Worm (Caenorhabditis elegans): ENCODE data around the gene snpn-1.
A peak's percentile ranks its signal among the peaks of the same experiment; 100 is the strongest.

snpn-1 gene

DNA sequence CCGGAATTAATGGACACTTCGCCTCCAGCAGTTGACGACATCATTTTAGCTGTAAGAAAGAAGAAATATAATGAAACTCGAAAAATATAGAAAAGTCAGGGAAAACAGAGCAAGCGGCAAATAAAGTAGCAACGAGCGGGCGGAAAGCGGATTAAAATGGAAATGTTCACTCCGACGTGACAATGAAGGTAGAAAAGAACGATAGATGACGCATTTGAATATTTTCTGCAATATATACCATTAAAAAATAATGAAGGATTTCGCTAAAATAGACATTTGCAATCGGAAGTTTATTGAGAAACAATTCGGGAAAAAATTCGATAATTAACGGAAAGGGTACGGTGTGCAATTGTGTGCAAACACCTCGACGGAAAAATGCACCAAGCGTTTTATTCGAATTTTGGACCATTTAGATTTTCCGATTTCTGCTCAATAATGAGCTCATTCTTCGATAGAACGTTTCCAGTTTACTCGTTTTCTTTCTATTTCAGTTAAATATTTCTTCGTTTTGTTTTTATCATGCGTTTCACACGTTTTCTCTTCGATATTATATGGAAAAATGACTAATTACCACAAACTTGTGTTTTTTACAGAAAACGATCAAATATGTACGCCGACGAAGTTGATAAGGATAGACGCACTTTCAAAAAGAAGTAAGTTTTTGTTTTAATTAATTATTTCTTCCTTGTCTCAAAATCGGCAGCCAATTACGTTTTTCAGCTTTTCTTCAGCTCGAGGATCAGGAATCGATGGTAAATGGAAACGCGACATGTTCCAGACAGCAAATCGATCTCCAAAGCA, at the start of gene snpn-1, which contains the start of gene C02B10.4:
TSS of gene snpn-1 (minus strand) at position 51 of the 801 bp plus-strand sequence.
TSS of gene C02B10.4 (plus strand) at position 594 of the 801 bp plus-strand sequence.
- TF ChIP-seq lin-15B (tag; optimal IDR thresholded peaks at IDR 0.05): peak; percentile 37
- no peak for TF ChIP-seq nhr-77 (tag; optimal IDR thresholded peaks at IDR 0.05)
- TF ChIP-seq elt-1 (tag; optimal IDR thresholded peaks at IDR 0.05): no peak
- peak; percentile 34 for TF ChIP-seq hmg-11 (tag; optimal IDR thresholded peaks at IDR 0.05)
- no peak for TF ChIP-seq fkh-10 (GFP tag; optimal IDR thresholded peaks at IDR 0.05)
- no peak for TF ChIP-seq unc-62 (GFP tag; optimal IDR thresholded peaks at IDR 0.05)
- TF ChIP-seq aly-2 (tag; optimal IDR thresholded peaks at IDR 0.05): no peak
- TF ChIP-seq elt-2 (tag; optimal IDR thresholded peaks at IDR 0.05): peak; percentile 11
- TF ChIP-seq nhr-43 (tag; optimal IDR thresholded peaks at IDR 0.05; ENCODE audit: poor library complexity, severe bottlenecking): peak; percentile 5
- no peak for TF ChIP-seq nhr-12 (tag; optimal IDR thresholded peaks at IDR 0.05)
- TF ChIP-seq ama-1 (optimal IDR thresholded peaks at IDR 0.05): no peak
- peak; percentile 10 for TF ChIP-seq snpc-4 (tag; optimal IDR thresholded peaks at IDR 0.05)
- no peak for TF ChIP-seq daf-12 (tag; optimal IDR thresholded peaks at IDR 0.05)
- TF ChIP-seq nhr-67 (tag; optimal IDR thresholded peaks at IDR 0.05): no peak
- TF ChIP-seq zag-1 (tag; optimal IDR thresholded peaks at IDR 0.05): no peak
- TF ChIP-seq nhr-76 (tag; optimal IDR thresholded peaks at IDR 0.05): no peak
- no peak for TF ChIP-seq ceh-9 (tag; optimal IDR thresholded peaks at IDR 0.05)
- TF ChIP-seq nhr-237 (tag; optimal IDR thresholded peaks at IDR 0.05): no peak
- TF ChIP-seq pqm-1 (tag; optimal IDR thresholded peaks at IDR 0.05): peak; percentile 3
- no peak for TF ChIP-seq mml-1 (tag; optimal IDR thresholded peaks at IDR 0.05)
- TF ChIP-seq skn-1 (tag; optimal IDR thresholded peaks at IDR 0.05): peak; percentile 33
- TF ChIP-seq nhr-23 (tag; optimal IDR thresholded peaks at IDR 0.05): no peak
- no peak for TF ChIP-seq ZK546.5 (tag; optimal IDR thresholded peaks at IDR 0.05)
- no peak for TF ChIP-seq nhr-25 (tag; optimal IDR thresholded peaks at IDR 0.05)
- TF ChIP-seq fos-1 (tag; optimal IDR thresholded peaks at IDR 0.05): no peak
- no peak for TF ChIP-seq mdl-1 (tag; optimal IDR thresholded peaks at IDR 0.05)
- TF ChIP-seq pha-4 (tag; optimal IDR thresholded peaks at IDR 0.05): peak; percentile 52
- TF ChIP-seq R02D3.7 (tag; optimal IDR thresholded peaks at IDR 0.05): no peak
- no peak for TF ChIP-seq jun-1 (tag; optimal IDR thresholded peaks at IDR 0.05)
- TF ChIP-seq nhr-28 (tag; optimal IDR thresholded peaks at IDR 0.05): no peak
- no peak for TF ChIP-seq ztf-4 (tag; optimal IDR thresholded peaks at IDR 0.05)
- no peak for TF ChIP-seq ceh-16 (tag; optimal IDR thresholded peaks at IDR 0.05)
- no peak for TF ChIP-seq egl-27 (tag; optimal IDR thresholded peaks at IDR 0.05)
- TF ChIP-seq elt-3 (tag; optimal IDR thresholded peaks at IDR 0.05): no peak
- TF ChIP-seq nfya-1 (tag; optimal IDR thresholded peaks at IDR 0.05; ENCODE audit: insufficient read depth): peak; percentile 82
- TF ChIP-seq fkh-2 (tag; optimal IDR thresholded peaks at IDR 0.05): no peak
- TF ChIP-seq sea-2 (GFP tag; optimal IDR thresholded peaks at IDR 0.05): peak; percentile 22
- peak; percentile 76 for TF ChIP-seq lin-39 (tag; optimal IDR thresholded peaks at IDR 0.05)
- TF ChIP-seq ceh-28 (tag; optimal IDR thresholded peaks at IDR 0.05): peak; percentile 24
- no peak for TF ChIP-seq ztf-11 (tag; optimal IDR thresholded peaks at IDR 0.05)

DNA sequence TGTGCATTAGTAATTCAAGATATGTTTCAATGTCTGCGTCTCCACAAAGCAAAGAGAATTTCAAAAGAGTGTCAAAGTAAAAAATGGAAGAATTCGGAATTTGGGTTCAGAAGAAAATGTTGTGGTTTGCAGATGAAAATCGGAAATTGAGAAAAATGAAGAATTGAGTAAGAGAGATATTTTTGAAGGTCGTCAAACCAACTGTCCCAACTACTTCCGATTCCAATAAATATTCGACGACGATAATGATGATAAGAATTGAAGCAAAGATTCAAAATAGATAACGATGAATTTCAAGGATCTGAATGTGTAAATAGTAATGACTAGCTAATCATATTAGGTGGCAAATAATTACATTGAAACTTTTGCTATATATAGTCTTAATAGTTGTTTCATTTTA, 49.1 kb upstream of the snpn-1 start:
- TF ChIP-seq hmg-11 (tag; optimal IDR thresholded peaks at IDR 0.05) (no peak), tbx-2 (tag; optimal IDR thresholded peaks at IDR 0.05) (no peak), elt-3 (tag; optimal IDR thresholded peaks at IDR 0.05) (peak in 1 of 3 experiments; percentile 28)

DNA sequence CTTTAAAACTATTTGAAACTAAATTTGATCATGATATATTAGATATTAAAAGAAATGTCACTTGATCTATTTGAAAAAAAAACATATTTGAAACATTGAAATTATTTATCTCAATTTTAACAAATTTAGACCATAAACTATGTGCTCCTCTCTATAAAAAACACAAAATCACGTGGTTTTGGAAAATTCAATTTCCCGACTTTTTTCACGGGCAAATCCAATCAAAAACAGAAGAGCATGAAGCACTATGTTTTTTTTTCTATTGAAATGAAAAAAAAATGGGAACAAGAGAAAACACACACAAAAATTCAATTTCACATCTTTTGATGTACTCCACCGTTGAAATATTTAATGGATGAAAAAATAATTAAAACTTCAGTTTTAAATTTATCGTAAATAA, 48.3 kb upstream of the snpn-1 start:
- TF ChIP-seq fkh-10 (GFP tag; optimal IDR thresholded peaks at IDR 0.05) (peak; percentile 52), pqm-1 (tag; optimal IDR thresholded peaks at IDR 0.05) (no peak), daf-12 (tag; optimal IDR thresholded peaks at IDR 0.05) (no peak), sea-2 (GFP tag; optimal IDR thresholded peaks at IDR 0.05) (no peak)
